Fruit fly (Drosophila melanogaster): ENCODE measurements around the gene Dis3l2.

dm6 chr3L:175949-176348, 36.6 kb upstream of the Dis3l2 start, which contains the start of gene CG7049:
- no peak for TF ChIP-seq CrebA (GFP tag; optimal IDR thresholded peaks at IDR 0.05; ENCODE audit: borderline replicate concordance)
- TF ChIP-seq Dfd (GFP tag; optimal IDR thresholded peaks at IDR 0.05), result no peak
- no peak for TF ChIP-seq dl (GFP tag; optimal IDR thresholded peaks at IDR 0.05; ENCODE audit: insufficient read depth in 1 of 2, partially characterized antibody in 2 of 2)
- TF ChIP-seq jim (GFP tag; optimal IDR thresholded peaks at IDR 0.05), result no peak
- no peak for TF ChIP-seq sage (GFP tag; optimal IDR thresholded peaks at IDR 0.05)
- TF ChIP-seq lola (GFP tag; optimal IDR thresholded peaks at IDR 0.05), result no peak
- no peak for TF ChIP-seq br (GFP tag; optimal IDR thresholded peaks at IDR 0.05)
- no peak for TF ChIP-seq Dif (GFP tag; optimal IDR thresholded peaks at IDR 0.05; ENCODE audit: partially characterized antibody)
- TF ChIP-seq Mio (GFP tag; optimal IDR thresholded peaks at IDR 0.05), result no peak
- no peak for TF ChIP-seq GATAd (GFP tag; optimal IDR thresholded peaks at IDR 0.05)
